Worm (Caenorhabditis elegans): ENCODE results near the gene lys-10.

lys-10 gene

DNA sequence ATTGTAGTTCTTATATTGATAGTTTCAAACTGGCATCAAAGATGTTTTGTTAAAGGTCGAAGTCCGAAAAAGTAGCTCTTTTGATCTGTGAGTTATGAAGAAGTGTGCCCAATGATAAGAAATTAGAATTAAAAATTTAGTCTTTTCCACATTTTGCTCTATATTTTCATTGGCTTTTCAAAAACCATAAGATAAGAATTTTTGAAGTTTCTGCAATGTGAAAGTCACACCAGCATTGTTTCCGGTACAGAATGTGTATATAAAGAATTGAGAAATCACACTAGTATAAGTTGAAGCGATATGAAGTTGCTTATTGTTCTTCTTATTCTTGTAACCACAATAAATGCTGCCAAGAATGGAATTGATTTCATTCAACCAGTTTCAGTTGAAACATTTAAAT is at the start of gene lys-10:
TSS of gene lys-10 (plus strand) at position 301 of the 400 bp plus-strand sequence.
- TF ChIP-seq nhr-47 (tag; optimal IDR thresholded peaks at IDR 0.05) (no peak), isw-1 (GFP tag; IDR thresholded peaks at IDR 0.05) (no peak), vab-15 (tag; optimal IDR thresholded peaks at IDR 0.05) (no peak), nhr-85 (tag) (no peak), unc-130 (tag; optimal IDR thresholded peaks at IDR 0.05) (no peak), efl-1 (optimal IDR thresholded peaks at IDR 0.05) (no peak), efl-1 (GFP tag; optimal IDR thresholded peaks at IDR 0.05 in 1 of 2) (no peak), ztf-11 (tag; optimal IDR thresholded peaks at IDR 0.05) (no peak), F16B12.6 (tag; optimal IDR thresholded peaks at IDR 0.05) (no peak), grh-1 (GFP tag; IDR thresholded peaks at IDR 0.05) (no peak), lir-3 (tag; optimal IDR thresholded peaks at IDR 0.05; ENCODE audit: poor library complexity) (no peak), mef-2 (tag; optimal IDR thresholded peaks at IDR 0.05) (no peak), pqm-1 (tag; optimal IDR thresholded peaks at IDR 0.05) (no peak), nhr-237 (tag; optimal IDR thresholded peaks at IDR 0.05) (no peak), skn-1 (tag; optimal IDR thresholded peaks at IDR 0.05) (no peak), xbp-1 (tag; optimal IDR thresholded peaks at IDR 0.05) (no peak)

DNA sequence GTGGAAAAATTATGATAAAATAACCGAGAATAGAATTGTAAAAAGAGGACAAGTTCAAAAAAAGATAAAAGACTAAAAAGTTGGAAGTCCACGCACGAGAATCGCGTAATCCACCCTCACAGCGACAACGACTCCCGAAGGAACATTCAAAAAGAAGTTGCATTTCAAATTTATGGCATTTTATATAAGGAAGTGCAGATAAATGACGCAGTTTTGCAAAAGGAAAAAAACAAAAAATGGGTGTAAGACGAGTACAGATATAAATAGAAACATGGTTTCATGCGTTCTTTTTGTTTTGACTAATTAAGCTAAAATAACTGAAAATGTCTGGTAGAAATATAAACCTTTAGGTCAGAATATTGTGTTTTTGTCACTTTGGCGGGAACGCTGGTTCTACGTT is 49.4 kb upstream of the lys-10 start:
- no peak for TF ChIP-seq swsn-7 (tag; optimal IDR thresholded peaks at IDR 0.05)
- TF ChIP-seq nhr-76 (tag; optimal IDR thresholded peaks at IDR 0.05) = no peak
- TF ChIP-seq zag-1 (tag; optimal IDR thresholded peaks at IDR 0.05) = no peak
- no peak for TF ChIP-seq F16B12.6 (tag; optimal IDR thresholded peaks at IDR 0.05)
- no peak for TF ChIP-seq lin-14 (GFP tag; optimal IDR thresholded peaks at IDR 0.05)
- TF ChIP-seq unc-86 (tag; optimal IDR thresholded peaks at IDR 0.05) = no peak
- no peak for TF ChIP-seq nhr-237 (tag; optimal IDR thresholded peaks at IDR 0.05)
- no peak for TF ChIP-seq aha-1 (tag; optimal IDR thresholded peaks at IDR 0.05)
- no peak for TF ChIP-seq blmp-1 (tag; optimal IDR thresholded peaks at IDR 0.05)
- no peak for TF ChIP-seq ceh-88 (GFP tag; IDR thresholded peaks at IDR 0.05)
- no peak for TF ChIP-seq isw-1 (GFP tag; IDR thresholded peaks at IDR 0.05)
- no peak for TF ChIP-seq dsc-1 (tag; optimal IDR thresholded peaks at IDR 0.05)
- TF ChIP-seq nhr-47 (tag; optimal IDR thresholded peaks at IDR 0.05) = no peak

DNA sequence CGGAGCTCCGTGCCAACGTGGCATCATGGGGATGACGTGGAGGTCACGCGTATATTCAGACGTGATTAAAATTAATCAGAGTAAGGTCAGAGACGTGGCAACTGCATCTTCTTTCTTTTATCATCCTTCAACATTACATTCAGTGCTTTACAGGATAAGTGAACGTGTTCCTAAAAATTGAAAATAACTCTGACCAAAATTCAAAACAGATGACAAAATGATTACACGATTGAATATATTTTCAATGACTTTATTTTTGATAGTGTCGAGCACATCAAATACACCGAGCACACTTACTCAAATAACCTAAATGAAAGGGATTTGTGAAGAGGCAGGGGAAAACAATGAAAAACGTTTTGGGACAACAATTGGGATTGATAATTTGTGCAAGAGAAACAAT is 46.3 kb upstream of the lys-10 start, which contains the start of gene K07H8.9:
TSS of gene K07H8.9 (minus strand) at position 125 of the 400 bp plus-strand sequence.
- TF ChIP-seq efl-3 (GFP tag; optimal IDR thresholded peaks at IDR 0.05) (no peak), hlh-4 (tag; optimal IDR thresholded peaks at IDR 0.05) (no peak), snu-23 (GFP tag; optimal IDR thresholded peaks at IDR 0.05) (no peak), aly-2 (tag; optimal IDR thresholded peaks at IDR 0.05) (no peak), fkh-4 (tag; optimal IDR thresholded peaks at IDR 0.05; ENCODE audit: borderline replicate concordance) (no peak), pax-3 (tag; optimal IDR thresholded peaks at IDR 0.05) (no peak), nhr-71 (tag; optimal IDR thresholded peaks at IDR 0.05) (no peak), egl-13 (tag; optimal IDR thresholded peaks at IDR 0.05) (no peak), sup-37 (GFP tag; optimal IDR thresholded peaks at IDR 0.05) (no peak), unc-86 (tag; optimal IDR thresholded peaks at IDR 0.05) (no peak), sptf-1 (tag; optimal IDR thresholded peaks at IDR 0.05) (no peak), fkh-10 (GFP tag; optimal IDR thresholded peaks at IDR 0.05) (no peak), nhr-76 (tag; optimal IDR thresholded peaks at IDR 0.05) (no peak)

DNA sequence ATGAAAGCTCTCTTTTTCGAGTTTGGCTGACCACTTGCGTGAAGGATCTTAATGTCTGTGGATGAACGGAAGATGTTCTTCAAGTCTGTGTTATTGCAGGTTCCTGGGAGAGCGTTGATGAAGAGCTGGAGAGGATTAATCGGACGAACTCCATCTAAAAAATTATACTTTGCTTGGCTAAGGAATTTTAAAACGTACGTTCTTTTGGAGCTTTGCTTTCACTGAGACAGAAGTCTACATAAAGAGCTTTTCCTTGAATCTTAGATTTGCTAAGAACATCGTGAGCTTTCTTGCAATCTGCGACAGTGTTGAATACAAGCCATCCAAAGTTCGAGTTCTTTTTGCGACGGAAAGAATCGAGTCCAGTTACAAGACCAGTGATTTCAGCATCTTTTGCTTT is 45.3 kb upstream of the lys-10 start:
- no peak for TF ChIP-seq aha-1 (tag; optimal IDR thresholded peaks at IDR 0.05)

DNA sequence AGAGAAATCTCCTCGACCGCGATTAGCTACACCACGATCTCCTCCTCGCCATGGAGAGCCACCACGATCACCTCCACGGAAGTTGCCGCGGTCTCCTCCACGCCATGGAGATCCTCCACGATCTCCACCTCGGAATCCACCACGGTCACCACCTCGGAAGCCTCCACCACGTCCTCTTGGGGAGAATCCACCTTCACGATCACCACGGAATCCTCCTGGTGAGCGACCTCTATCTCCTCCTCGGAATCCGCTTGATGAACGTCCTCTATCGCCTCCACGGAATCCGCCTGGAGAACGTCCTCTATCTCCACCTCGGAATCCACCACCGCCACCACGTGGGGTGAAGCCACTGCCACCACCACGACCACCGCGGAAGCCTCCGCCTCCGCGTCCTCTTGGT is 43.5 kb upstream of the lys-10 start:
- TF ChIP-seq ceh-8 (GFP tag; optimal IDR thresholded peaks at IDR 0.05) = peak; percentile 1
- no peak for TF ChIP-seq elt-2 (tag; optimal IDR thresholded peaks at IDR 0.05)
